Fruit fly (Drosophila melanogaster): ENCODE measurements around the gene PIG-Q.

The PIG-Q gene

dm6 chrX:16334251-16334860 lies 24.6 kb upstream of the PIG-Q start:
- no peak for TF ChIP-seq noc (tag; optimal IDR thresholded peaks at IDR 0.05)

- TF ChIP-seq noc (tag; optimal IDR thresholded peaks at IDR 0.05) = peak; percentile 69
Observed at dm6 chrX:16335107-16335642, 23.8 kb upstream of the PIG-Q start.

DNA sequence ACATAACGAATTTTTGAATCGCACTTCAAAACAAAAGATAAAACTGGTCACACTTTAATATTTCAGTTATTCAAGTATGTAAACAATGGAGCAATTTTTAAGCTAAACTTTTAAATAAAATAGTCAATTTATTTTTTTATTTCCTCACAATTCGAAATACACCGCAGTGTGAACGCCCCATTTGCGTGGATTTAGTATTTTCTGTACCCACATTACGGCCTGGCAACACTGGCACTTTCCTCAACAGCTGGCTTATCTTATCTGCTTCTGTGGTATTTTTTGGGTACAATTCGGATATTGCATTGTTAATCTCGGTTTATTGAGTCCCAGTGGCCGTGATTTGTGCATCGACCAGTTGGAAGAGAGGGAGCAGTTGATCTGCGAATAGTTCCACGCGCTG lies 8.9 kb upstream of the PIG-Q start, which contains the start of gene sl:
Gene sl (plus strand): TSS at position 254 of the 400 bp plus-strand sequence.
- TF ChIP-seq noc (tag; optimal IDR thresholded peaks at IDR 0.05) = no peak

dm6 chrX:16361306-16361705 lies 2.4 kb downstream of the PIG-Q start, which contains the start of gene nonA:
TSS of gene nonA (plus strand) at chrX:16361569.
- TF ChIP-seq noc (tag; optimal IDR thresholded peaks at IDR 0.05) = no peak

DNA sequence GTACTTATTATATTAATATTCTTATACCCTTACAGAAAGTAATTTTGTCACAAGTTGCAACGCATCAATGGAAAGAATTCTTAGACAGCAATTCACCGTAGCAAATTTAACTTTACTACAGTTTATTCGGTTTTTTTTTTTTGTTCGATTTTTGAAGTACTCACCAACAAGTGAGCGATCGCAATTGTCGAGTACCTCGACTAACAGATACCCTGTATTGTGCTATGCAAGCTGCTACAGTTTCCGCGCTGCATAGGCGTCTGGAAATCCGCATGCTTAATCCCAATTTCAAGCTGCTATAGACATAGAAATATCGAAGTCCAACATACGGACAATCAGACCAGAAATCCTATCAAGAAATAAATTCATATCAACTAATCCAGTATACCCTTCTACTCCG lies 9.6 kb downstream of the PIG-Q start:
- TF ChIP-seq noc (tag; optimal IDR thresholded peaks at IDR 0.05) = no peak

- TF ChIP-seq noc (tag; optimal IDR thresholded peaks at IDR 0.05) = no peak
Observed at dm6 chrX:16371923-16372322, 13.0 kb downstream of the PIG-Q start.

DNA sequence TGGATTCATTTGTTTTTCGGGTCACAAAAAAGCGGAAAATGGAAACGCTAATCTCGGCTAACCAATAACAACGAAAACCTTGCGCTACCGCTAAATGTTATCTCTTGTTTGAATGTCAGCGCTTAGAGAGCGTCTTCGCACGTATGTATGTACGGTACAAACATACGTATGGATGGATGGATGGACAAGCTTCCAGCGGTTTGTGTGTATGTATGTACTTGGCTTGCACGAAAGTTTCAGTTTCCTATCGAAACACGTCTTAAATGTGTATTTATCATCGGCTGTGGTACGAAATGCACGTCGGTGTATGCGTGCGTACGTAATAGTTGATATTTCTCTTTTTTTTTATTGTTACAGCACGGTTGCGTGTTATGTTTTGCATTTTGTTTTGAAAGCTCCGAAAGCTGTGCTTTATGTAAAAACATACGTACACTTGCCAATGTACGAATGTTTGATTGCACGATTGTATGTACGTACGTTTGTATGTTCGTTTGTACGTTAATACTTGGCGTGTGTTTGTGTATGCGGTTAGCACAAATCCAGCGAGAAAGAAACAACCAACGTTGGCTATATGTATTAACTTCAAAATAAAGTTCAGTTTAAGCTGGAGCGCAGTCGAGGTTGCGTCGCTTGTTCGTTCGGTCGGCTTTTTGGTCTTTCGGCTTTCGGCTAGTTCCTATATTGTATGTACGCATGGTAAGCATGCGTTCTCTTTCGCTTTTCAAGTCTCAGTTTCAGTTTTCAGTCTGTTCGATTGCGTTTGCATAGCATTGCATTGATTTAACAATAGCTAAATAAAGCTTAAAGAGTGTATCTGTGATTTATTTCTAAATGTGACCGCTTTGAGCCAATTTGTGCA lies 13.8 kb downstream of the PIG-Q start, which contains the start of gene Fur2:
Gene Fur2 (plus strand): TSS at position 595 of the 859 bp plus-strand sequence.
- TF ChIP-seq noc (tag; optimal IDR thresholded peaks at IDR 0.05) = no peak

DNA sequence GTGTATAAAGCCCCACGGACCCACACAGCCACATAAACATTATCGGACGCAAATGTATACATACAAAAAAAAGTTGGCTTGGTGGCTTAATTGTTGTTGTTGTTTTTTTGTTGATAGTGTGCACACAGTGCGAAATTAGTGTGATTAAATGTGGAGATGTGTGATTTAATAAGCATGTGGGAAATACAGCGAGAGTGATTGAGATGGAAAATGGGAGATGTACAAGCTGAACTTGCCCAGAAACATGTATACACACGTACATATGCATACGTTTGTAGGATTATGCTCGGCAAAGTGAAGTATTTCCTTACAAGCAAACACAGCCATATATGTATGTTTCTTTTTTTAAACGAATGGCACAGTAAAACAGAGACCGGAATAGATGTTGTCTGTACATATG lies 14.6 kb downstream of the PIG-Q start:
- no peak for TF ChIP-seq noc (tag; optimal IDR thresholded peaks at IDR 0.05)

dm6 chrX:16374059-16374458 lies 15.1 kb downstream of the PIG-Q start:
- no peak for TF ChIP-seq noc (tag; optimal IDR thresholded peaks at IDR 0.05)

dm6 chrX:16383667-16384515 lies 24.9 kb downstream of the PIG-Q start:
- peak; percentile 90 for TF ChIP-seq noc (tag; optimal IDR thresholded peaks at IDR 0.05)

DNA sequence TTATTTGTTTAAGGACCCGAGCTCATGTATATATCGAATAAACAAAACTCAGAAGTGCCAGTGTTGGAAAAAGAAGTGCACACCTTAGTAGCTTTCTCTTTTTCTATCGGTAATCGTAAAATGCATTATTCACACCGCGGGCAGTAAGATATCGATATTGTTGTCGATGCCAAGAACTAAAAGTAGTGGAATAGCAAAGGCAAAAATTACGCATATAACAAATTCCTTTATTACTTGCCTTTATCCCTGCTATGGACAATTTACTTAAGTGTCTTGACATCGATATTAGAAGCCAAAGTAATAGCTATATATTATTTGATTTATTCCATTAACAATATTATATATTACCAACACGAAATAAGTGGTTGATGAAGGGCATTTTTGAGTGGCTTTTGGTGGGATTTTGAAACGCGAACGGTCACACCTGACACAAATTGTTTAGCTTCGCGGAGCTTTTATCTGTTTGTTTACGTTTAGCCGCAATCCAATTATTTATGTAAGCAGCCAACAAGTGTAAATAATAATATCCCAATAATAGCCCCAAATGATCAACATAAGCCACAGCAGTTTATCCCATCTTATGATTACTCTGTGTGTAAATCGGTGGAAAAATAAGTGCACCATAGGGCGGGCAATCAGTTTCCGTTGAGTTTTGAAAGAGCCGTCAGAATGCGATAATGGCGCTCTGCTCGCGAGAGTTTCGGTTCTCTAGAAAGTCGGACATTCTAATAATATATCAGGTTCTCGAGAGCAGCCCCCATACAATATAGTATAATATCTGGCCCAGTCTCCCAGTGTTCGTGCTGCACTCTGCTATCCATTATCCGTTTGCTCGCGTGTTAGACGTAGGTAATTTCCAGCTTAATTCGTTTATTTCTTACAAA lies 26.1 kb downstream of the PIG-Q start, which contains the start of the genes CG9992 and CG4239:
Gene CG9992 (minus strand): TSS at position 66 of the 884 bp plus-strand sequence.
Gene CG4239 (plus strand): TSS at position 436 of the 884 bp plus-strand sequence.
- TF ChIP-seq noc (tag; optimal IDR thresholded peaks at IDR 0.05) = no peak

dm6 chrX:16385942-16386392 lies 27.0 kb downstream of the PIG-Q start:
- peak; percentile 83 for TF ChIP-seq noc (tag; optimal IDR thresholded peaks at IDR 0.05)

- no peak for TF ChIP-seq noc (tag; optimal IDR thresholded peaks at IDR 0.05)
Observed at dm6 chrX:16391397-16391796, 32.5 kb downstream of the PIG-Q start, which contains the start of the genes TH1 and mei-41. TSS of gene TH1 (minus strand) at chrX:16391438. TSS of gene mei-41 (plus strand) at chrX:16391698.

DNA sequence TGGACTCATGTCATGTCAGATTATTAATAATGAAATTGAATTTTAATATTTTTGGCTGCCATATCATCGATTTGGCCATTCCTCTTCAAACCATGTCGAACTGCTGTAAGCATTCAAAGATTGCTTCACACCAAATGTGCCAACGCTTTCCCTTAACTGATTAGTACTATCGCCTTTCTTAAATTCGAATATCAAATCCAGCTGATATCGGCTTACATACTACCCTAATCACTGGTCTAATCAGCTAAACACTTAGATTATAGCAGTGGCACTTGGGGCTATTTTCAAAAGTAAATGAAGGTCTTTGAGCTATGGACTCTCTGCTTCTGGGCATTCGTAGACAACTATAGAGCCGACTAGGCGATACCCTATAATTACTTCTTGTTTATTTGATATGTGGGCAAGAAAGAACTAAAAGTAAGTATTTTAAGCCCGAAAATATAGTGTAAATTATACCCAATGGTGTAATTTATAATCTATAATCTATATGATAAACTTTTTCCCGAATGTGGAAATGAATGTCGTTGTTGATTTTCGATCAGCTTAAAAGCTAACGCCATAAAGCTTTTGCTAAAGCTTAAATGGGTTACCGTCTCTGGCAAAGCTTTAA lies 45.0 kb downstream of the PIG-Q start:
- TF ChIP-seq noc (tag; optimal IDR thresholded peaks at IDR 0.05) = peak; percentile 86
